Worm (Caenorhabditis elegans) whole organism, L4 larva: Measurements from ENCODE around the gene D1022.5.

Experiments used
- F10B5.3 ChIP-seq: sonication (generic microtip); optimal IDR thresholded peaks from 2 replicates; lab custom pipeline; 2016; ENCODE audit warnings: mild to moderate bottlenecking, missing genetic modification characterization, missing compliant biosample characterization
- R02D3.7 ChIP-seq: fragments of 150-350 bp; sonication (generic microtip); optimal IDR thresholded peaks from 3 replicates; lab custom pipeline; 2014; ENCODE audit warnings: missing biosample characterization, missing genetic modification characterization
- Y105C5A.15 ChIP-seq: fragments of 200-800 bp; sonication (Bioruptor generic); IDR thresholded peaks from 2 replicates; pipeline ENCODE4 v1.3.6; 2022; ENCODE audit warnings: missing genetic modification characterization, missing compliant biosample characterization
- Y48G9A.11 ChIP-seq: fragments of 200-800 bp; sonication (Bioruptor generic); IDR thresholded peaks from 2 replicates; pipeline ENCODE4 v1.3.6; 2022; ENCODE audit warnings: missing genetic modification reagents, missing genetic modification characterization, missing compliant biosample characterization
- Y75B8A.6 ChIP-seq: fragments of 200-800 bp; sonication (Bioruptor generic); IDR thresholded peaks from 2 replicates; pipeline ENCODE4 v1.3.6; 2022; ENCODE audit warnings: missing genetic modification reagents, missing genetic modification characterization, missing compliant biosample characterization
- ZK546.5 ChIP-seq, 2 experiments: sonication (generic microtip); optimal IDR thresholded peaks; 2 replicates each; lab custom pipeline; 2017; ENCODE audit warnings: missing biosample characterization in 2 of 2, missing genetic modification characterization in 2 of 2
- aly-2 ChIP-seq: sonication (generic microtip); optimal IDR thresholded peaks from 2 replicates; lab custom pipeline; 2018; ENCODE audit warnings: missing biosample characterization, missing genetic modification characterization
- ama-1 ChIP-seq: fragments of 150-350 bp; optimal IDR thresholded peaks from 2 replicates; lab custom pipeline; 2014; ENCODE audit warnings: inconsistent platforms, mixed read lengths
- attf-4 ChIP-seq: sonication (generic microtip); optimal IDR thresholded peaks from 3 replicates; lab custom pipeline; 2017; ENCODE audit warnings: missing biosample characterization, missing genetic modification characterization
- ceh-20 ChIP-seq: fragments of 200-800 bp; sonication (Bioruptor generic); IDR thresholded peaks from 2 replicates; pipeline ENCODE4 v1.3.6; 2022; ENCODE audit warnings: missing genetic modification reagents, missing genetic modification characterization, missing compliant biosample characterization
- ceh-32 ChIP-seq: sonication (generic microtip); optimal IDR thresholded peaks from 2 replicates; lab custom pipeline; 2016; ENCODE audit warnings: mild to moderate bottlenecking, missing genetic modification characterization, missing compliant biosample characterization; ENCODE audit not compliant: poor library complexity
- ceh-62 ChIP-seq: sonication (generic microtip); optimal IDR thresholded peaks from 2 replicates; lab custom pipeline; 2017; ENCODE audit warnings: missing biosample characterization, missing genetic modification characterization
- ceh-82 ChIP-seq: sonication (generic microtip); optimal IDR thresholded peaks from 2 replicates; lab custom pipeline; 2017; ENCODE audit warnings: missing biosample characterization, missing genetic modification characterization
- ces-1 ChIP-seq: fragments of 150-350 bp; sonication (generic microtip); optimal IDR thresholded peaks from 4 replicates; lab custom pipeline; 2014; ENCODE audit warnings: missing biosample characterization, missing genetic modification reagents, missing genetic modification characterization
- daf-12 ChIP-seq: fragments of 150-350 bp; optimal IDR thresholded peaks from 2 replicates; lab custom pipeline; 2014; ENCODE audit warnings: missing biosample characterization, missing genetic modification reagents, missing genetic modification characterization
- daf-19 ChIP-seq: fragments of 200-800 bp; sonication (Bioruptor generic); conservative IDR thresholded peaks from 2 replicates; pipeline ENCODE4 v1.3.6; 2022; ENCODE audit warnings: missing genetic modification characterization, missing compliant biosample characterization
- daf-8 ChIP-seq: fragments of 200-800 bp; sonication (Bioruptor generic); IDR thresholded peaks from 2 replicates; pipeline ENCODE4 v1.3.6; 2022; ENCODE audit warnings: missing genetic modification characterization, missing compliant biosample characterization
- dmd-6 ChIP-seq: fragments of 200-800 bp; sonication (Bioruptor generic); IDR thresholded peaks from 2 replicates; pipeline ENCODE4 v1.3.6; 2022; ENCODE audit warnings: missing genetic modification reagents, missing genetic modification characterization, missing compliant biosample characterization
- dmd-8 ChIP-seq: fragments of 200-800 bp; sonication (Bioruptor generic); IDR thresholded peaks from 2 replicates; pipeline ENCODE4 v1.3.6; 2022; ENCODE audit warnings: missing genetic modification characterization, missing compliant biosample characterization
- dpl-1 ChIP-seq: fragments of 150-350 bp; optimal IDR thresholded peaks from 2 replicates; lab custom pipeline; 2014; ENCODE audit warnings: missing biosample characterization, missing genetic modification reagents, missing genetic modification characterization
- duxl-1 ChIP-seq: sonication (generic microtip); optimal IDR thresholded peaks from 2 replicates; lab custom pipeline; 2016; ENCODE audit warnings: mild to moderate bottlenecking, missing genetic modification characterization, moderate library complexity, missing compliant biosample characterization; ENCODE audit not compliant: poor library complexity
- egl-27 ChIP-seq: sonication (generic microtip); optimal IDR thresholded peaks from 3 replicates; lab custom pipeline; 2017; ENCODE audit warnings: missing biosample characterization, missing genetic modification reagents, missing genetic modification characterization
- fos-1 ChIP-seq: fragments of 150-350 bp; optimal IDR thresholded peaks from 2 replicates; lab custom pipeline; 2014; ENCODE audit warnings: missing biosample characterization, missing genetic modification characterization
- hif-1 ChIP-seq, 2 experiments: sonication (generic microtip); optimal IDR thresholded peaks; 2 replicates each; lab custom pipeline; 2016 to 2017; ENCODE audit warnings: missing compliant biosample characterization in 2 of 2, missing genetic modification characterization in 2 of 2, missing genetic modification reagents in 2 of 2, missing genotype in 2 of 2, mild to moderate bottlenecking in 1 of 2
- jun-1 ChIP-seq: fragments of 150-350 bp; optimal IDR thresholded peaks from 2 replicates; lab custom pipeline; 2014; ENCODE audit warnings: missing biosample characterization, missing genetic modification reagents, missing genetic modification characterization
- lin-1 ChIP-seq: fragments of 200-800 bp; sonication (Bioruptor generic); IDR thresholded peaks from 2 replicates; pipeline ENCODE4 v1.3.6; 2022; ENCODE audit warnings: missing genetic modification reagents, missing genetic modification characterization, missing compliant biosample characterization
- lin-13 ChIP-seq: fragments of 150-350 bp; optimal IDR thresholded peaks from 2 replicates; lab custom pipeline; 2014; ENCODE audit warnings: missing biosample characterization, missing genetic modification reagents, missing genetic modification characterization
- lin-39 ChIP-seq: fragments of 150-350 bp; optimal IDR thresholded peaks from 2 replicates; lab custom pipeline; 2014; ENCODE audit warnings: missing biosample characterization, missing genetic modification reagents, missing genetic modification characterization
- lir-3 ChIP-seq: sonication (generic microtip); optimal IDR thresholded peaks from 2 replicates; lab custom pipeline; 2016; ENCODE audit warnings: mild to moderate bottlenecking, missing genetic modification characterization, missing compliant biosample characterization
- madf-9 ChIP-seq: fragments of 200-800 bp; sonication (Bioruptor generic); conservative IDR thresholded peaks from 2 replicates; pipeline ENCODE4 v1.3.6; 2022; ENCODE audit warnings: missing genetic modification reagents, missing genetic modification characterization, missing compliant biosample characterization
- mdt-29 ChIP-seq: fragments of 200-800 bp; sonication (Bioruptor generic); IDR thresholded peaks from 2 replicates; pipeline ENCODE4 v1.3.6; 2022; ENCODE audit warnings: missing genetic modification reagents, missing genetic modification characterization, missing compliant biosample characterization
- mep-1 ChIP-seq: fragments of 150-350 bp; sonication (generic microtip); optimal IDR thresholded peaks from 3 replicates; lab custom pipeline; 2014; ENCODE audit warnings: missing biosample characterization, missing genetic modification characterization
- mxl-3 ChIP-seq: fragments of 200-800 bp; sonication (Bioruptor generic); optimal IDR thresholded peaks from 2 replicates; lab custom pipeline; 2018; ENCODE audit warnings: mild to moderate bottlenecking, missing genetic modification characterization, missing compliant biosample characterization
- nhr-10 ChIP-seq: fragments of 150-350 bp; optimal IDR thresholded peaks from 2 replicates; lab custom pipeline; 2014; ENCODE audit warnings: missing biosample characterization, missing genetic modification characterization
- nhr-102 ChIP-seq: sonication (generic microtip); optimal IDR thresholded peaks from 2 replicates; lab custom pipeline; 2016; ENCODE audit warnings: mild to moderate bottlenecking, missing genetic modification characterization, moderate library complexity, missing compliant biosample characterization
- nhr-111 ChIP-seq: fragments of 200-800 bp; sonication (Bioruptor generic); optimal IDR thresholded peaks from 2 replicates; lab custom pipeline; 2018; ENCODE audit warnings: mild to moderate bottlenecking, missing genetic modification characterization, missing compliant biosample characterization
- nhr-42 ChIP-seq: fragments of 200-800 bp; sonication (Bioruptor generic); IDR thresholded peaks from 2 replicates; pipeline ENCODE4 v1.3.6; 2022; ENCODE audit warnings: missing genetic modification characterization, missing compliant biosample characterization
- nhr-48 ChIP-seq: sonication (generic microtip); optimal IDR thresholded peaks from 2 replicates; lab custom pipeline; 2016; ENCODE audit warnings: mild to moderate bottlenecking, missing genetic modification characterization, missing compliant biosample characterization
- nhr-6 ChIP-seq: fragments of 150-350 bp; optimal IDR thresholded peaks from 2 replicates; lab custom pipeline; 2014; ENCODE audit warnings: missing biosample characterization, missing genetic modification characterization
- nhr-76 ChIP-seq: fragments of 150-350 bp; optimal IDR thresholded peaks from 2 replicates; lab custom pipeline; 2014; ENCODE audit warnings: missing biosample characterization, missing genetic modification characterization
- php-3 ChIP-seq: fragments of 200-800 bp; sonication (Bioruptor generic); IDR thresholded peaks from 2 replicates; pipeline ENCODE4 v1.3.6; 2022; ENCODE audit warnings: missing genetic modification reagents, missing genetic modification characterization, missing compliant biosample characterization
- pqm-1 ChIP-seq: sonication (generic microtip); optimal IDR thresholded peaks from 2 replicates; lab custom pipeline; 2017; ENCODE audit warnings: missing biosample characterization, missing genetic modification characterization
- set-16 ChIP-seq: fragments of 200-800 bp; sonication (Bioruptor generic); IDR thresholded peaks from 2 replicates; pipeline ENCODE4 v1.3.6; 2022; ENCODE audit warnings: missing genetic modification reagents, missing genetic modification characterization, missing compliant biosample characterization
- spr-3 ChIP-seq: fragments of 200-800 bp; sonication (Bioruptor generic); optimal IDR thresholded peaks from 2 replicates; lab custom pipeline; 2018; ENCODE audit warnings: mild to moderate bottlenecking, missing genetic modification characterization, missing compliant biosample characterization
- tag-97 ChIP-seq: fragments of 200-800 bp; sonication (Bioruptor generic); IDR thresholded peaks from 2 replicates; pipeline ENCODE4 v1.3.6; 2022; ENCODE audit warnings: missing genetic modification characterization, missing compliant biosample characterization
- tra-1 ChIP-seq: fragments of 200-800 bp; sonication (Bioruptor generic); IDR thresholded peaks from 2 replicates; pipeline ENCODE4 v1.3.6; 2022; ENCODE audit warnings: missing genetic modification reagents, missing genetic modification characterization, missing compliant biosample characterization
- unc-39 ChIP-seq: sonication (generic microtip); optimal IDR thresholded peaks from 2 replicates; lab custom pipeline; 2017; ENCODE audit warnings: missing biosample characterization, missing genetic modification characterization
- unc-62 ChIP-seq, 3 experiments: fragments of 150-350 bp in 1 of 3; sonication (generic microtip); optimal IDR thresholded peaks in 2 of 3; peaks in 1 of 3; 1 replicate in 1 of 3; 2 replicates in 2 of 3; lab custom pipeline; 2014 to 2017; ENCODE audit warnings: missing biosample characterization in 3 of 3, missing genetic modification characterization in 3 of 3, missing genetic modification reagents in 3 of 3, missing genotype in 1 of 3
- zfp-3 ChIP-seq: fragments of 200-800 bp; sonication (Bioruptor generic); conservative IDR thresholded peaks from 2 replicates; pipeline ENCODE4 v1.3.6; 2022; ENCODE audit warnings: missing genetic modification reagents, missing genetic modification characterization, missing compliant biosample characterization
- zip-11 ChIP-seq: fragments of 200-800 bp; sonication (Bioruptor generic); IDR thresholded peaks from 2 replicates; pipeline ENCODE4 v1.3.6; 2022; ENCODE audit warnings: missing genetic modification characterization, missing compliant biosample characterization
- ztf-7 ChIP-seq: fragments of 150-350 bp; optimal IDR thresholded peaks from 2 replicates; lab custom pipeline; 2014; ENCODE audit warnings: missing biosample characterization, missing genetic modification characterization

D1022.5 gene

DNA sequence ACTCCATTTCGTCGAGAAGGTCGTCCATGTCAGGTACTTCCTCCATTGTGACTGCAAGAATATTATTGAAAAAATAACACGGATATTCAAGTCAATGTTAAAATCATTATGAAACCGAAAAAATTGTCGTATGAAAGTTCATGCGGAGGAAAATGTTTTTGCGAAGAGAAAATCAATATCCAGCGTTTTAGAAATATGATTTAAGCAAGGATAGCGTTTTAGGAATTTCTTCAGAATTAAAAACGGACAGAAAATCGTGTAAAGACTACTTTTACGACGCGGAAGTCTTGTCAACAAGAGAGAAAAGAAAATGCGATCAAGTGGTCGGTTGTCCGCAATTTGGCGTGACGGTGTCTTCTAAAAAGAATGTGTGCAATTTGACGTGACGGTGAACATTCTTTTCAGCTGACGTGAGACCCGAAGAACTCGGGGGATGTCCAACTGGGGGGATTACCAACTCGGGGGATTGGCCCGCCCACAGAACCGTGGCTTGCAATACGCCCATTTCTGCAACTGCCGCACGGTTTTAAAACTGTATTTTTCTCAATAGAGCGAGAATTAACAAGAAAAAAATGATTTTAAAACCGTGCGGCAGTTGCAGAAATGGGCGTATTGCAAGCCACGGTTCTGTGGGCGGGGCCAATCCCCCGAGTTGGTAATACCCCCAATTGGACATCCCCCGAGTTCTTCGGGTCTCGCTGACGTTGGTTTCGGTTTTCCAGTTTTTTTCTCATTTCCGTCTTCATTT lies 20.1 kb upstream of the D1022.5 start, which contains the start of the genes aka-1 and ubc-6 (continued):
- no peak for TF ChIP-seq tag-97 (GFP tag; lab: Robert Waterston, UW)
- peak; percentile 87 for TF ChIP-seq lin-1 (GFP tag; lab: Robert Waterston, UW)
- TF ChIP-seq mxl-3 (GFP tag; lab: Kevin White, UChicago): peak; percentile 83
- peak; percentile 32 for TF ChIP-seq spr-3
- TF ChIP-seq nhr-76 (tag; lab: Kevin White, UChicago): peak; percentile 8
- no peak for TF ChIP-seq zip-11
- TF ChIP-seq dmd-6: peak; percentile 94
- TF ChIP-seq lin-13 (GFP tag; lab: Kevin White, UChicago): peak; percentile 75
- no peak for TF ChIP-seq daf-8 (GFP tag; lab: Robert Waterston, UW)
- TF ChIP-seq ama-1: no peak
- peak; percentile 95 for TF ChIP-seq ceh-20 (GFP tag; lab: Robert Waterston, UW)
- TF ChIP-seq daf-12 (tag; lab: Kevin White, UChicago): no peak
- peak; percentile 49 for TF ChIP-seq duxl-1
- TF ChIP-seq dpl-1 (GFP tag; lab: Kevin White, UChicago): peak; percentile 63
- no peak for TF ChIP-seq ceh-82 (tag; lab: Kevin White, UChicago)
- TF ChIP-seq ces-1 (GFP tag; lab: Kevin White, UChicago): peak; percentile 24
- TF ChIP-seq unc-39: no peak
- no peak for TF ChIP-seq ceh-32 (tag; lab: Kevin White, UChicago)
- TF ChIP-seq Y48G9A.11 (GFP tag; lab: Robert Waterston, UW): peak; percentile 90
- peak; percentile 91 for TF ChIP-seq madf-9 (GFP tag; lab: Robert Waterston, UW)
- no peak for TF ChIP-seq lir-3
- TF ChIP-seq zfp-3 (GFP tag; lab: Robert Waterston, UW): peak; percentile 81
- TF ChIP-seq set-16 (GFP tag; lab: Robert Waterston, UW): peak; percentile 73
- TF ChIP-seq R02D3.7 (tag; lab: Kevin White, UChicago): no peak
- TF ChIP-seq ZK546.5 (tag; optimal IDR thresholded peaks at IDR 0.05; lab: Kevin White, UChicago): no peak
- peak; percentile 14 for TF ChIP-seq ztf-7 (tag; lab: Kevin White, UChicago)
- peak; percentile 56 for TF ChIP-seq nhr-10 (tag; lab: Kevin White, UChicago)
- TF ChIP-seq nhr-111 (GFP tag; lab: Kevin White, UChicago): no peak
- peak in 1 of 2 experiments; percentile 90 for TF ChIP-seq unc-62 (GFP tag; optimal IDR thresholded peaks at IDR 0.05 in 1 of 2; lab: Kevin White, UChicago)
- TF ChIP-seq unc-62 (tag; optimal IDR thresholded peaks at IDR 0.05; lab: Kevin White, UChicago): no peak
- peak; percentile 31 to 83 for TF ChIP-seq hif-1 (tag; optimal IDR thresholded peaks at IDR 0.05; lab: Kevin White, UChicago)
- peak; percentile 21 for TF ChIP-seq jun-1 (tag; lab: Kevin White, UChicago)
- TF ChIP-seq attf-4: no peak
- TF ChIP-seq ceh-62: no peak
- TF ChIP-seq nhr-102 (tag; lab: Kevin White, UChicago): peak; percentile 89
- TF ChIP-seq nhr-48 (tag; lab: Kevin White, UChicago): peak; percentile 82
- peak; percentile 96 for TF ChIP-seq tra-1 (GFP tag; lab: Robert Waterston, UW)
- TF ChIP-seq Y105C5A.15 (GFP tag; lab: Robert Waterston, UW): peak; percentile 68; the same call in 1 of the 2 replicates
- TF ChIP-seq mep-1 (tag; lab: Kevin White, UChicago): peak; percentile 93
- no peak for TF ChIP-seq fos-1 (tag; lab: Kevin White, UChicago)
- no peak for TF ChIP-seq lin-39
- TF ChIP-seq nhr-42 (GFP tag; lab: Robert Waterston, UW): peak; percentile 94
- no peak for TF ChIP-seq pqm-1 (tag; lab: Kevin White, UChicago)
- no peak for TF ChIP-seq F10B5.3 (tag; lab: Kevin White, UChicago)
- peak; percentile 71; the same call in 1 of the 2 replicates for TF ChIP-seq dmd-8
- peak; percentile 90 for TF ChIP-seq mdt-29 (GFP tag; lab: Robert Waterston, UW)
- no peak for TF ChIP-seq aly-2
- peak; percentile 72 for TF ChIP-seq Y75B8A.6 (GFP tag; lab: Robert Waterston, UW)
- TF ChIP-seq egl-27 (tag; lab: Kevin White, UChicago): no peak
- peak; percentile 95 for TF ChIP-seq daf-19 (GFP tag; lab: Robert Waterston, UW)
- peak; percentile 84 for TF ChIP-seq php-3 (GFP tag; lab: Robert Waterston, UW)
- TF ChIP-seq nhr-6 (tag; lab: Kevin White, UChicago): peak; percentile 22
